Fruit fly (Drosophila melanogaster) whole organism, embryonic: ENCODE data around the gene Ser12.

Experiments used
- CG10147 ChIP-seq: fragments of 200-800 bp; sonication (Bioruptor generic); optimal IDR thresholded peaks from 2 replicates; lab custom pipeline; 2019; ENCODE audit warnings: missing biosample characterization, mild to moderate bottlenecking, missing genetic modification characterization, moderate library complexity
- CG10267 ChIP-seq: fragments of 200-800 bp; sonication (Bioruptor generic); optimal IDR thresholded peaks from 2 replicates; lab custom pipeline; 2018; ENCODE audit warnings: missing biosample characterization, mild to moderate bottlenecking, missing genetic modification characterization, moderate library complexity
- CG10366 ChIP-seq: fragments of 200-800 bp; sonication (Bioruptor generic); IDR thresholded peaks from 2 replicates; pipeline ENCODE4 v1.3.6; 2022; ENCODE audit warnings: missing biosample characterization, missing genetic modification characterization
- CG11247 ChIP-seq: fragments of 200-800 bp; sonication (Bioruptor generic); IDR thresholded peaks from 2 replicates; pipeline ENCODE4 v1.3.6; 2022; ENCODE audit warnings: missing biosample characterization, missing genetic modification characterization
- CG11456 ChIP-seq: fragments of 200-800 bp; sonication (Bioruptor generic); IDR thresholded peaks from 3 replicates; pipeline ENCODE4 v1.3.6; 2022; ENCODE audit warnings: missing biosample characterization, missing genetic modification characterization
- CG12155 ChIP-seq: fragments of 200-800 bp; sonication (Bioruptor generic); optimal IDR thresholded peaks from 3 replicates; lab custom pipeline; 2016; ENCODE audit warnings: missing biosample characterization, missing genetic modification characterization
- CG13296 ChIP-seq: fragments of 200-800 bp; sonication (Bioruptor generic); optimal IDR thresholded peaks from 3 replicates; lab custom pipeline; 2018; ENCODE audit warnings: missing biosample characterization, mild to moderate bottlenecking, missing genetic modification characterization
- CG14014 ChIP-seq: fragments of 200-800 bp; sonication (Bioruptor generic); IDR thresholded peaks from 2 replicates; pipeline ENCODE4 v1.3.6; 2022; ENCODE audit warnings: missing biosample characterization, missing genetic modification characterization
- CG14710 ChIP-seq: fragments of 200-800 bp; sonication (Bioruptor generic); optimal IDR thresholded peaks from 3 replicates; lab custom pipeline; 2019; ENCODE audit warnings: missing biosample characterization, mild to moderate bottlenecking, missing genetic modification characterization, moderate library complexity
- CG15601 ChIP-seq: fragments of 200-800 bp; sonication (Bioruptor generic); optimal IDR thresholded peaks from 3 replicates; lab custom pipeline; 2019; ENCODE audit warnings: missing biosample characterization, mild to moderate bottlenecking, missing genetic modification characterization, moderate library complexity
- CG17568 ChIP-seq: fragments of 200-800 bp; sonication (Bioruptor generic); optimal IDR thresholded peaks from 2 replicates; lab custom pipeline; 2018; ENCODE audit warnings: missing biosample characterization, mild to moderate bottlenecking, missing genetic modification characterization, moderate library complexity
- CG18011 ChIP-seq: fragments of 200-800 bp; sonication (Bioruptor generic); optimal IDR thresholded peaks from 2 replicates; lab custom pipeline; 2017; ENCODE audit warnings: missing biosample characterization, missing genetic modification characterization, mild to moderate bottlenecking, moderate library complexity, missing genotype
- CG30020 ChIP-seq: fragments of 200-800 bp; optimal IDR thresholded peaks from 2 replicates; lab custom pipeline; 2019; ENCODE audit warnings: missing biosample characterization, mild to moderate bottlenecking, missing genetic modification characterization, moderate library complexity
- CG34376 ChIP-seq: fragments of 200-800 bp; sonication (Bioruptor generic); optimal IDR thresholded peaks from 2 replicates; lab custom pipeline; 2018; ENCODE audit warnings: missing biosample characterization, mild to moderate bottlenecking, missing genetic modification characterization
- CG3995 ChIP-seq: fragments of 200-800 bp; sonication (Bioruptor generic); optimal IDR thresholded peaks from 3 replicates; lab custom pipeline; 2016; ENCODE audit warnings: missing biosample characterization, missing genetic modification characterization
- CG8765 ChIP-seq: fragments of 200-800 bp; sonication (Bioruptor generic); IDR thresholded peaks from 2 replicates; pipeline ENCODE4 v1.3.6; 2022; ENCODE audit warnings: missing biosample characterization, missing genetic modification characterization
- CG8944 ChIP-seq: fragments of 200-800 bp; sonication (Bioruptor generic); optimal IDR thresholded peaks from 3 replicates; lab custom pipeline; 2016; ENCODE audit warnings: missing biosample characterization, missing genetic modification characterization
- D19A ChIP-seq: fragments of 200-800 bp; optimal IDR thresholded peaks from 3 replicates; lab custom pipeline; 2019; ENCODE audit warnings: missing biosample characterization, mild to moderate bottlenecking, missing genetic modification characterization, moderate library complexity
- Gsc ChIP-seq: fragments of 200-800 bp; sonication (Bioruptor generic); IDR thresholded peaks from 2 replicates; pipeline ENCODE4 v1.3.6; 2022; ENCODE audit warnings: missing biosample characterization, missing genetic modification characterization
- HLH3B ChIP-seq: fragments of 200-800 bp; sonication (Bioruptor generic); IDR thresholded peaks from 2 replicates; pipeline ENCODE4 v1.3.6; 2022; ENCODE audit warnings: missing biosample characterization, missing genetic modification characterization
- HmgD ChIP-seq: fragments of 200-800 bp; sonication (Bioruptor generic); optimal IDR thresholded peaks from 3 replicates; lab custom pipeline; 2016; ENCODE audit warnings: missing biosample characterization, missing genetic modification characterization
- Hmx ChIP-seq: fragments of 200-800 bp; sonication (Bioruptor generic); optimal IDR thresholded peaks from 2 replicates; lab custom pipeline; 2016; ENCODE audit warnings: missing biosample characterization, missing genetic modification characterization
- MBD-R2 ChIP-seq: fragments of 200-800 bp; sonication (Bioruptor generic); IDR thresholded peaks from 2 replicates; pipeline ENCODE4 v1.3.6; 2022; ENCODE audit warnings: missing biosample characterization, missing genetic modification characterization
- Ssrp ChIP-seq: fragments of 200-800 bp; sonication (Bioruptor generic); optimal IDR thresholded peaks from 2 replicates; lab custom pipeline; 2018; ENCODE audit warnings: missing biosample characterization, mild to moderate bottlenecking, missing genetic modification characterization, moderate library complexity
- Taf1 ChIP-seq: fragments of 200-800 bp; sonication (Bioruptor generic); IDR thresholded peaks from 2 replicates; pipeline ENCODE4 v1.3.6; 2022; ENCODE audit warnings: missing biosample characterization, missing genetic modification characterization
- aop ChIP-seq: fragments of 200-800 bp; sonication (Bioruptor generic); IDR thresholded peaks from 2 replicates; pipeline ENCODE4 v1.3.6; 2022; ENCODE audit warnings: missing biosample characterization, missing genetic modification characterization
- ase ChIP-seq: fragments of 200-800 bp; sonication (Bioruptor generic); IDR thresholded peaks from 3 replicates; pipeline ENCODE4 v1.3.6; 2022; ENCODE audit warnings: missing biosample characterization, missing genetic modification characterization
- bigmax ChIP-seq: fragments of 200-800 bp; sonication (Bioruptor generic); optimal IDR thresholded peaks from 2 replicates; lab custom pipeline; 2018; ENCODE audit warnings: missing biosample characterization, mild to moderate bottlenecking, missing genetic modification characterization
- btn ChIP-seq: fragments of 200-800 bp; sonication (Bioruptor generic); optimal IDR thresholded peaks from 2 replicates; lab custom pipeline; 2016; ENCODE audit warnings: missing biosample characterization, missing genetic modification characterization
- chn ChIP-seq: fragments of 200-800 bp; sonication (Bioruptor generic); optimal IDR thresholded peaks from 2 replicates; lab custom pipeline; 2016; ENCODE audit warnings: missing biosample characterization, missing genetic modification characterization
- croc ChIP-seq: fragments of 200-800 bp; sonication (Bioruptor generic); conservative IDR thresholded peaks from 3 replicates; pipeline ENCODE4 v1.3.6; 2022; ENCODE audit warnings: missing biosample characterization, missing genetic modification characterization
- ems ChIP-seq: fragments of 200-800 bp; sonication (Bioruptor generic); optimal IDR thresholded peaks from 3 replicates; lab custom pipeline; 2016; ENCODE audit warnings: missing biosample characterization, missing genetic modification characterization
- en ChIP-seq: fragments of 200-800 bp; sonication (Bioruptor generic); optimal IDR thresholded peaks from 2 replicates; lab custom pipeline; 2016; ENCODE audit warnings: missing biosample characterization, missing genetic modification characterization
- fd64A ChIP-seq: fragments of 200-800 bp; sonication (Bioruptor generic); optimal IDR thresholded peaks from 3 replicates; lab custom pipeline; 2018; ENCODE audit warnings: missing biosample characterization, mild to moderate bottlenecking, missing genetic modification characterization
- hbn ChIP-seq: fragments of 200-800 bp; sonication (Bioruptor generic); IDR thresholded peaks from 2 replicates; pipeline ENCODE4 v1.3.6; 2022; ENCODE audit warnings: missing biosample characterization, missing genetic modification characterization; ENCODE audit not compliant: partially characterized antibody
- her ChIP-seq: fragments of 200-800 bp; sonication (Bioruptor generic); optimal IDR thresholded peaks from 2 replicates; lab custom pipeline; 2016; ENCODE audit warnings: missing biosample characterization, missing genetic modification characterization
- hkb ChIP-seq, 2 experiments: fragments of 200-800 bp in 1 of 2; fragments of >200 bp in 1 of 2; sonication (Bioruptor generic) in 1 of 2; IDR thresholded peaks in 1 of 2; optimal IDR thresholded peaks in 1 of 2; 2 replicates each; pipeline versions ENCODE4 v1.3.6 to Lab custom; 2017 to 2022; ENCODE audit warnings: missing biosample characterization in 1 of 2, missing genetic modification characterization in 1 of 2
- insv ChIP-seq, 2 experiments: fragments of 200-800 bp; sonication (Bioruptor generic); optimal IDR thresholded peaks; 3 replicates each; lab custom pipeline; 2016 to 2018; ENCODE audit warnings: missing biosample characterization in 2 of 2, missing genetic modification characterization in 2 of 2
- lmd ChIP-seq: fragments of 200-800 bp; sonication (Bioruptor generic); IDR thresholded peaks from 2 replicates; pipeline ENCODE4 v1.3.6; 2022; ENCODE audit warnings: missing biosample characterization, missing genetic modification characterization
- maf-S ChIP-seq: fragments of 200-800 bp; sonication (Bioruptor generic); optimal IDR thresholded peaks from 2 replicates; lab custom pipeline; 2016; ENCODE audit warnings: missing biosample characterization, missing genetic modification characterization
- nmo ChIP-seq: fragments of 200-800 bp; sonication (Bioruptor generic); optimal IDR thresholded peaks from 2 replicates; lab custom pipeline; 2018; ENCODE audit warnings: missing biosample characterization, mild to moderate bottlenecking, missing genetic modification characterization, moderate library complexity
- pnt ChIP-seq: fragments of 200-800 bp; sonication (Bioruptor generic); optimal IDR thresholded peaks from 3 replicates; lab custom pipeline; 2016; ENCODE audit warnings: missing biosample characterization, missing genetic modification characterization
- prd ChIP-seq, 3 experiments: fragments of >200 bp in 2 of 3; fragments of 200-800 bp in 1 of 3; sonication (Bioruptor generic) in 1 of 3; optimal IDR thresholded peaks in 2 of 3; IDR thresholded peaks in 1 of 3; 2 replicates in 2 of 3; 3 replicates in 1 of 3; pipeline versions ENCODE4 v1.3.6 to Lab custom; 2017 to 2022; ENCODE audit warnings: missing biosample characterization in 1 of 3, missing genetic modification characterization in 1 of 3
- pros ChIP-seq: fragments of 200-800 bp; sonication (Bioruptor generic); optimal IDR thresholded peaks from 3 replicates; lab custom pipeline; 2019; ENCODE audit warnings: missing biosample characterization, mild to moderate bottlenecking, missing genetic modification characterization, moderate library complexity
- sna ChIP-seq: fragments of 200-800 bp; sonication (Bioruptor generic); IDR thresholded peaks from 2 replicates; pipeline ENCODE4 v1.3.6; 2022; ENCODE audit warnings: missing biosample characterization, missing genetic modification characterization; ENCODE audit not compliant: partially characterized antibody
- stc ChIP-seq: fragments of 200-800 bp; sonication (Bioruptor generic); IDR thresholded peaks from 2 replicates; pipeline ENCODE4 v1.3.6; 2022; ENCODE audit warnings: missing biosample characterization, missing genetic modification characterization
- trem ChIP-seq: fragments of 200-800 bp; optimal IDR thresholded peaks from 3 replicates; lab custom pipeline; 2019; ENCODE audit warnings: missing biosample characterization, mild to moderate bottlenecking, missing genetic modification characterization, moderate library complexity
- tx ChIP-seq: fragments of 200-800 bp; sonication (Bioruptor generic); optimal IDR thresholded peaks from 2 replicates; lab custom pipeline; 2016; ENCODE audit warnings: missing biosample characterization, missing genetic modification characterization
- wek ChIP-seq: fragments of 200-800 bp; sonication (Bioruptor generic); optimal IDR thresholded peaks from 3 replicates; lab custom pipeline; 2018; ENCODE audit warnings: missing biosample characterization, mild to moderate bottlenecking, missing genetic modification characterization, moderate library complexity

The Ser12 gene

DNA sequence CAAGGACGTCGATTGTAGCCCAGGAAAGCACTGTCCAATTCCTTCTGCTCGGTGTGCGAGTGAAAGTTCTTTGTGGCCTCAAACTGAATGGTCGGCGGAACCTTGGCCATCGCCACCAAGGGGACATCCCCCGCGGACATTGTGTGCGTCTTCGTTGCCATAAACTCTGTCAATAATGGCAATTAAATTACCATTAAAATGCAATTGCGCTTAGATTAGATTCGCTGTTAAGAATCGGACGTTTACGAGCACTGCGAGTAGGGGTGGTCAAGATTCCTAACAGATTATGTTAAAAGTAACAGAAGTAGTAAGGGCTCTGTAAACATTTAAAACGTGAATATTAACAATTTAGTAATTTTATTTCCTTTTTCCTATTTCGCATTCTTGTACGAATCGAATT lies 35.0 kb downstream of the Ser12 start, which contains the start of gene daed (continued):
- TF ChIP-seq CG17568 (GFP tag; lab: Kevin White, UChicago) (peak; percentile 84), MBD-R2 (GFP tag; lab: Robert Waterston, UW) (peak; percentile 74)
- TF ChIP-seq, all 482 proteins: peak for 25

DNA sequence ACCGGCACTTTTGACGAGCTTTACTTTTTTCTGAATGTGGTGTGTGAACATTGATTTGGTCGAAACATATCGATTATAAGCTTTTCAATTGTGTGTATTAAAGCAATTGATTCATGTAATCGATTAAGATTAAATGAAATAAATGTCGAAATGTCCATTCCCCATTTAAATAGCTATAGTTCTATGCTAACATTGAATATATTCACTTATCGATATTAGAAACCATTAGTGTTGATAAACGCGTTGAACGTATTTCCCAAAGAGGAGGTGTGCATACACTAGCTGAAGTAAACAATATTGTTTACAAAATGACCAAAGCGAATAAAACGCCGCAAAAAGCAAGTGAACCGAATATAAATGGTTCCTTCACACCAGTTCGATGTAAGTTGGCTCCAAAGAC lies 37.1 kb downstream of the Ser12 start, which contains the start of the genes Uch and CG34174:
TSS of gene Uch (minus strand) at position 208 of the 400 bp plus-strand sequence.
TSS of gene CG34174 (plus strand) at position 263 of the 400 bp plus-strand sequence.
- TF ChIP-seq lmd = no peak
- TF ChIP-seq btn = no peak
- no peak for TF ChIP-seq aop (GFP tag; lab: Robert Waterston, UW)
- no peak for TF ChIP-seq Taf1 (GFP tag; lab: Robert Waterston, UW)
- no peak for TF ChIP-seq CG8765 (GFP tag; lab: Robert Waterston, UW)
- no peak for TF ChIP-seq en (GFP tag; lab: Kevin White, UChicago)
- no peak for TF ChIP-seq Gsc
- TF ChIP-seq maf-S (GFP tag; lab: Kevin White, UChicago) = no peak
- no peak for TF ChIP-seq pnt
- no peak for TF ChIP-seq fd64A (GFP tag; lab: Kevin White, UChicago)
- no peak for TF ChIP-seq CG13296 (GFP tag; lab: Kevin White, UChicago)
- no peak for TF ChIP-seq CG8944 (GFP tag; lab: Kevin White, UChicago)
- TF ChIP-seq HLH3B (GFP tag; lab: Robert Waterston, UW) = no peak
- no peak for TF ChIP-seq Hmx (GFP tag; lab: Kevin White, UChicago)
- TF ChIP-seq CG18011 = no peak
- no peak for TF ChIP-seq CG11456
- no peak for TF ChIP-seq bigmax (GFP tag; lab: Kevin White, UChicago)
- no peak for TF ChIP-seq pros (GFP tag; lab: Kevin White, UChicago)
- no peak for TF ChIP-seq chn (GFP tag; lab: Kevin White, UChicago)
- TF ChIP-seq HmgD = no peak
- TF ChIP-seq Ssrp (tag; lab: Kevin White, UChicago) = no peak
- TF ChIP-seq CG14710 (tag; lab: Kevin White, UChicago) = peak; percentile 100
- TF ChIP-seq sna (GFP tag; lab: Robert Waterston, UW) = peak; percentile 79
- no peak for TF ChIP-seq CG10366 (GFP tag; lab: Robert Waterston, UW)
- peak; percentile 74 for TF ChIP-seq hkb (optimal IDR thresholded peaks at IDR 0.05; lab: Kevin White, UChicago)
- no peak for TF ChIP-seq hkb (GFP tag; IDR thresholded peaks at IDR 0.05; lab: Robert Waterston, UW)
- peak; percentile 71 for TF ChIP-seq nmo (GFP tag; lab: Kevin White, UChicago)
- TF ChIP-seq CG3995 (GFP tag; lab: Kevin White, UChicago) = no peak
- peak; percentile 59 for TF ChIP-seq trem (tag; lab: Kevin White, UChicago)
- TF ChIP-seq CG11247 (GFP tag; lab: Robert Waterston, UW) = no peak
- peak; percentile 95 for TF ChIP-seq CG10267 (tag; lab: Kevin White, UChicago)
- TF ChIP-seq CG34376 (GFP tag; lab: Kevin White, UChicago) = peak; percentile 21
- TF ChIP-seq prd (optimal IDR thresholded peaks at IDR 0.05; lab: Kevin White, UChicago) = no peak
- TF ChIP-seq prd (GFP tag; IDR thresholded peaks at IDR 0.05; lab: Robert Waterston, UW) = no peak
- peak; percentile 42 for TF ChIP-seq CG15601 (tag; lab: Kevin White, UChicago)
- TF ChIP-seq her = no peak
- TF ChIP-seq stc (GFP tag; lab: Robert Waterston, UW) = no peak
- TF ChIP-seq insv (GFP tag; optimal IDR thresholded peaks at IDR 0.05; lab: Kevin White, UChicago) = no peak
- TF ChIP-seq croc (GFP tag; lab: Robert Waterston, UW) = no peak
- peak; percentile 32 for TF ChIP-seq CG30020 (tag; lab: Kevin White, UChicago)
- TF ChIP-seq CG14014 (GFP tag; lab: Robert Waterston, UW) = no peak
- TF ChIP-seq D19A (tag; lab: Kevin White, UChicago) = no peak
- peak; percentile 45 for TF ChIP-seq CG10147 (GFP tag; lab: Kevin White, UChicago)
- peak; percentile 68 for TF ChIP-seq hbn
- TF ChIP-seq ase = no peak
- TF ChIP-seq ems (GFP tag; lab: Kevin White, UChicago) = no peak
- no peak for TF ChIP-seq wek (GFP tag; lab: Kevin White, UChicago)
- TF ChIP-seq tx (GFP tag; lab: Kevin White, UChicago) = no peak
- TF ChIP-seq CG12155 (GFP tag; lab: Kevin White, UChicago) = peak; percentile 21
